Fruit fly (Drosophila melanogaster) whole organism, adult: Measurements from ENCODE around the gene Npc2d.

Experiments
- CG11617 ChIP-seq: fragments of 200-800 bp; sonication (Bioruptor generic); optimal IDR thresholded peaks from 2 replicates; lab custom pipeline; 2017; ENCODE audit warnings: mild to moderate bottlenecking, missing biosample characterization, missing genetic modification reagents, missing genetic modification characterization
- CG12768 ChIP-seq: fragments of 200-800 bp; sonication (Bioruptor generic); optimal IDR thresholded peaks from 2 replicates; lab custom pipeline; 2017; ENCODE audit warnings: missing biosample characterization, missing genetic modification characterization, mild to moderate bottlenecking, moderate library complexity, missing genetic modification reagents
- CG14711 ChIP-seq: fragments of 200-800 bp; sonication (Bioruptor generic); optimal IDR thresholded peaks from 2 replicates; lab custom pipeline; 2018; ENCODE audit warnings: missing biosample characterization, mild to moderate bottlenecking, missing genetic modification characterization, moderate library complexity
- CG1620 ChIP-seq: fragments of 200-800 bp; sonication (Bioruptor generic); optimal IDR thresholded peaks from 2 replicates; lab custom pipeline; 2016; ENCODE audit warnings: missing biosample characterization, missing genetic modification characterization
- CG33017 ChIP-seq: fragments of 200-800 bp; sonication (Bioruptor generic); optimal IDR thresholded peaks from 2 replicates; lab custom pipeline; 2018; ENCODE audit warnings: missing biosample characterization, mild to moderate bottlenecking, missing genetic modification characterization, moderate library complexity
- CG5204 ChIP-seq: fragments of 200-800 bp; sonication (Bioruptor generic); optimal IDR thresholded peaks from 2 replicates; lab custom pipeline; 2016; ENCODE audit warnings: missing biosample characterization, missing genetic modification characterization
- CG7045 ChIP-seq: fragments of 200-800 bp; sonication (Bioruptor generic); optimal IDR thresholded peaks from 2 replicates; lab custom pipeline; 2017; ENCODE audit warnings: missing biosample characterization, mild to moderate bottlenecking, missing genetic modification characterization
- CG7101 ChIP-seq: fragments of 200-800 bp; sonication (Bioruptor generic); optimal IDR thresholded peaks from 2 replicates; lab custom pipeline; 2018; ENCODE audit warnings: missing biosample characterization, mild to moderate bottlenecking, missing genetic modification characterization, moderate library complexity
- Clk ChIP-seq: fragments of 200-800 bp; sonication (Bioruptor generic); optimal IDR thresholded peaks from 2 replicates; lab custom pipeline; 2017; ENCODE audit warnings: missing biosample characterization, missing genetic modification characterization
- Crg-1 ChIP-seq: fragments of 200-800 bp; sonication (Bioruptor generic); optimal IDR thresholded peaks from 2 replicates; lab custom pipeline; 2016; ENCODE audit warnings: missing biosample characterization, missing genetic modification characterization
- Hr96 ChIP-seq: fragments of 200-800 bp; sonication (Bioruptor generic); optimal IDR thresholded peaks from 2 replicates; lab custom pipeline; 2016; ENCODE audit warnings: missing biosample characterization, missing genetic modification characterization
- Mnt ChIP-seq: fragments of 200-800 bp; sonication (Bioruptor generic); optimal IDR thresholded peaks from 2 replicates; lab custom pipeline; 2016; ENCODE audit warnings: missing biosample characterization, mild to moderate bottlenecking, missing genetic modification characterization
- bab1 ChIP-seq: fragments of 200-800 bp; sonication (Bioruptor generic); optimal IDR thresholded peaks from 3 replicates; lab custom pipeline; 2019; ENCODE audit warnings: missing biosample characterization, mild to moderate bottlenecking, missing genetic modification characterization, moderate library complexity
- cic ChIP-seq: fragments of 200-800 bp; sonication (Bioruptor generic); optimal IDR thresholded peaks from 2 replicates; lab custom pipeline; 2017; ENCODE audit warnings: missing biosample characterization, mild to moderate bottlenecking, missing genetic modification characterization, moderate library complexity
- cnc ChIP-seq, 2 experiments: fragments of >200 bp; optimal IDR thresholded peaks; 2 replicates each; lab custom pipeline; 2017
- kay ChIP-seq: fragments of 200-800 bp; sonication (Bioruptor generic); peaks from one replicate; lab custom pipeline; 2016; ENCODE audit warnings: missing biosample characterization, missing genetic modification characterization, borderline replicate concordance
- ovo ChIP-seq: fragments of 200-800 bp; sonication (Bioruptor generic); optimal IDR thresholded peaks from 2 replicates; lab custom pipeline; 2016; ENCODE audit warnings: missing biosample characterization, missing genetic modification characterization
- pad ChIP-seq: fragments of 200-800 bp; sonication (Bioruptor generic); optimal IDR thresholded peaks from 3 replicates; lab custom pipeline; 2017; ENCODE audit warnings: missing biosample characterization, missing genetic modification characterization, mild to moderate bottlenecking, moderate library complexity, missing genetic modification reagents
- tj ChIP-seq: fragments of 200-800 bp; sonication (Bioruptor generic); optimal IDR thresholded peaks from 3 replicates; lab custom pipeline; 2017; ENCODE audit warnings: missing biosample characterization, mild to moderate bottlenecking, missing genetic modification characterization, moderate library complexity
- toe ChIP-seq: fragments of 200-800 bp; sonication (Bioruptor generic); optimal IDR thresholded peaks from 2 replicates; lab custom pipeline; 2016; ENCODE audit warnings: missing biosample characterization, missing genetic modification characterization

The Npc2d gene

DNA sequence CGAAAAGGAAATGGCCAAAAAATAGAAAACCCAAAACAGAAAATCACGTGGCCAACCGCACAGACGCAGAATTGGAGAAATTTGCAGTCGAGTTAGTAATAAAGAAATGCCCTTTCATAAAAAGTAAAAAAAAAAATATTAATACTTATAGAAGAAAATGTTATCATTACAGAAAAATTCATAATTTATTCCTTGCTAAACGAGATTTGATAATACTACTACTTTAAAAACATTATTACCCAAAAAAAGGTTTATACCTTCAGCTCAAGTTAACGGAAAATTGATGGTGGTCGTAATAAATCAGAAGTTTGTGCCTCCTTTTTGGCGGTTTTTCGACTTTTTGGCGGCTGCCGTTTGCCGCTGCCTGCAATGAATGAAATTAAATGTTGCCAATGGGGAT lies 27.5 kb downstream of the Npc2d start:
- TF ChIP-seq CG33017 (no peak), CG7045 (no peak), pad (GFP tag; lab: Kevin White, UChicago) (no peak), CG5204 (no peak)

- no peak for TF ChIP-seq Crg-1 (GFP tag; lab: Kevin White, UChicago)
- TF ChIP-seq cnc (optimal IDR thresholded peaks at IDR 0.05; lab: Kevin White, UChicago) = no peak
- no peak for TF ChIP-seq kay (GFP tag; lab: Kevin White, UChicago)
- TF ChIP-seq CG5204 = no peak
- TF ChIP-seq Clk = no peak
- TF ChIP-seq CG1620 (GFP tag; lab: Kevin White, UChicago) = no peak
- no peak for TF ChIP-seq pad (GFP tag; lab: Kevin White, UChicago)
Observed at dm6 chr3R:10025050-10025449, 30.8 kb downstream of the Npc2d start, which contains the start of gene CG31407. CG31407 (minus strand) TSS chr3R:10025150.

dm6 chr3R:10024032-10024712 lies 31.7 kb downstream of the Npc2d start:
- TF ChIP-seq CG5204 (no peak), CG33017 (no peak), pad (GFP tag; lab: Kevin White, UChicago) (no peak), CG7101 (tag; lab: Kevin White, UChicago) (no peak), tj (GFP tag; lab: Kevin White, UChicago) (no peak), CG1620 (GFP tag; lab: Kevin White, UChicago) (no peak), Mnt (GFP tag; lab: Kevin White, UChicago) (no peak), Crg-1 (GFP tag; lab: Kevin White, UChicago) (no peak), CG14711 (no peak), Clk (no peak), cic (GFP tag; lab: Kevin White, UChicago) (no peak), kay (GFP tag; lab: Kevin White, UChicago) (no peak), CG11617 (GFP tag; lab: Kevin White, UChicago) (no peak), toe (GFP tag; lab: Kevin White, UChicago) (no peak), Hr96 (no peak), CG12768 (GFP tag; lab: Kevin White, UChicago) (no peak), bab1 (GFP tag; lab: Kevin White, UChicago) (no peak), CG7045 (no peak), ovo (no peak)
